Worm (Caenorhabditis elegans) whole organism, young adult: ENCODE measurements around the gene chil-27.

ENCODE experiments used
- ama-1 ChIP-seq, 3 experiments: fragments of 150-350 bp in 1 of 3; sonication (generic microtip) in 2 of 3; optimal IDR thresholded peaks; 2 replicates each; lab custom pipeline; 2014 to 2018; ENCODE audit warnings: missing biosample characterization in 2 of 3, missing genetic modification characterization in 2 of 3, missing genetic modification reagents in 2 of 3
- dox-1 ChIP-seq: fragments of 200-800 bp; sonication (Bioruptor generic); IDR thresholded peaks from 2 replicates; pipeline ENCODE4 v1.3.6; 2022; ENCODE audit warnings: missing genetic modification reagents, missing genetic modification characterization, missing compliant biosample characterization
- ekl-4 ChIP-seq: fragments of 200-800 bp; sonication (Bioruptor generic); IDR thresholded peaks from 2 replicates; pipeline ENCODE4 v1.3.6; 2022; ENCODE audit warnings: missing genetic modification reagents, missing genetic modification characterization, missing compliant biosample characterization
- hlh-26 ChIP-seq: fragments of 200-800 bp; sonication (Bioruptor generic); conservative IDR thresholded peaks from 2 replicates; pipeline ENCODE4 v1.3.6; 2022; ENCODE audit warnings: missing genetic modification reagents, missing genetic modification characterization, missing compliant biosample characterization
- hrde-1 ChIP-seq: sonication (generic microtip); optimal IDR thresholded peaks from 2 replicates; lab custom pipeline; 2016; ENCODE audit warnings: missing genetic modification characterization, mild to moderate bottlenecking, missing compliant biosample characterization, moderate library complexity, missing genotype, missing genetic modification reagents, borderline replicate concordance
- hsf-1 ChIP-seq: fragments of 200-800 bp; sonication (Bioruptor generic); IDR thresholded peaks from 2 replicates; pipeline ENCODE4 v1.3.6; 2022; ENCODE audit warnings: missing genetic modification reagents, missing genetic modification characterization, missing compliant biosample characterization
- mcd-1 ChIP-seq: fragments of 200-800 bp; sonication (Bioruptor generic); IDR thresholded peaks from 2 replicates; pipeline ENCODE4 v1.3.6; 2022; ENCODE audit warnings: missing genetic modification reagents, missing genetic modification characterization, missing compliant biosample characterization

DNA sequence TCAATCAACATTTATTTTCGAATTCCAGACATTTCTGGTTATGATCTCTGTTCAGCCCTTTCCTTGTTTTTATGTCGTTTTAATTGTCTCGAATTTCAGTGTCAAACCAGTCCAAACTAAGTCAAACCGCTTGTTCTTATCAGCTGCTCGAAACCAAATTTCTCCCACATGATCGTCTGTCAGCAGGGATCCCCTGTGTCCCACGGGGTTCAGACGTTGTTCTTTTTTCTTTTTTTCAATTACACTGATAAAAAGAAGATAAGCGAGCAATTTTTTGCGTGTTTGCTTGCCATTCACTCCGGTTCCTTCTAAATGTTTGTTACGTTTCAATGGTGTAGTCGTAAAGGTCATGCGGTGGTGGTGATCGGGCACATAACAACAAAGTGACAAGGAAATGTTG is 24.3 kb downstream of the chil-27 start:
- 0 out of 2 replicates have a peak, but pooled peaks have one; percentile 20 for TF ChIP-seq dox-1
- TF ChIP-seq hrde-1 (tag; lab: Kevin White, UChicago) = no peak
- no peak for TF ChIP-seq ekl-4 (GFP tag; lab: Robert Waterston, UW)
- no peak for TF ChIP-seq hlh-26
- no peak for TF ChIP-seq mcd-1 (GFP tag; lab: Robert Waterston, UW)
- 0 out of 2 replicates have a peak, but pooled peaks have one; percentile 18 for TF ChIP-seq hsf-1 (GFP tag; lab: Robert Waterston, UW)
- no peak for TF ChIP-seq ama-1 (optimal IDR thresholded peaks at IDR 0.05; lab: Kevin White, UChicago)
- TF ChIP-seq ama-1 (GFP tag; optimal IDR thresholded peaks at IDR 0.05; lab: Kevin White, UChicago) = no peak
